Fruit fly (Drosophila melanogaster) whole organism, wandering third instar larva: ENCODE data around the gene PIG-U.

Source experiments
- Jra ChIP-seq: sonication (Bioruptor generic); optimal IDR thresholded peaks from 2 replicates; lab custom pipeline; 2016; ENCODE audit warnings: missing biosample characterization, missing genetic modification characterization
- Mio ChIP-seq: sonication (Bioruptor generic); optimal IDR thresholded peaks from 2 replicates; lab custom pipeline; 2016; ENCODE audit warnings: missing biosample characterization, missing genetic modification characterization
- br ChIP-seq: fragments of 200-800 bp; sonication (Bioruptor generic); optimal IDR thresholded peaks from 2 replicates; lab custom pipeline; 2016; ENCODE audit warnings: missing biosample characterization, missing genetic modification characterization
- ey ChIP-seq: fragments of 200-800 bp; sonication (Bioruptor generic); optimal IDR thresholded peaks from 2 replicates; lab custom pipeline; 2016; ENCODE audit warnings: missing biosample characterization, missing genetic modification characterization
- jim ChIP-seq: fragments of 175-275, 200-325 bp; sonication (Bioruptor generic); optimal IDR thresholded peaks from 2 replicates; lab custom pipeline; 2016; ENCODE audit warnings: missing biosample characterization, mild to moderate bottlenecking, missing genetic modification characterization
- lola ChIP-seq: fragments of >200 bp; optimal IDR thresholded peaks from 2 replicates; lab custom pipeline; 2017; ENCODE audit warnings: missing biosample characterization, missing genetic modification characterization
- rgr ChIP-seq: fragments of 200-800 bp; sonication (Bioruptor generic); optimal IDR thresholded peaks from 3 replicates; lab custom pipeline; 2016; ENCODE audit warnings: missing biosample characterization, mild to moderate bottlenecking, missing genetic modification characterization

DNA sequence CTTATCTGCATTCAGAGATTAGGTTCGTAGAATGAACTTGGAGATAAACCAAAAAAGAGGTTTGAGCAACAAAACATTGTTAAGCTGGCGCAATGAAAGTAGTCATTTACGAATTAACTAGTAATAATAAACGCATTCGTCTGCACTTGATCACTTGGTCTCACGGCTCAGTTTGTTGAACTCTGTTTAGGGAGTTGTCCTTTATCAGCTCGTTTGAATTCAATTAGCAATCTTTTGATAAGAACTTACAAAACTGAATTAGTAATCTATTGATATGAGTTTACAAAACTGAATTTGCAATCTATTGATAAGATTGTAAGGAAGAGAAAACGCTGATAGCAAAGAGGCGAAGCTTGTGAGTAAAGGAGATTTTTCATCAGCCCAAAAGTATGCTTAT, 19.2 kb downstream of the PIG-U start:
- no peak for TF ChIP-seq lola
- no peak for TF ChIP-seq Jra
- TF ChIP-seq rgr (GFP tag; lab: Kevin White, UChicago): no peak
- TF ChIP-seq br (GFP tag; lab: Kevin White, UChicago): no peak
- TF ChIP-seq jim: no peak
- TF ChIP-seq ey (GFP tag; lab: Kevin White, UChicago): no peak
- no peak for TF ChIP-seq Mio (GFP tag; lab: Kevin White, UChicago)
